Worm (Caenorhabditis elegans): ENCODE measurements around the gene rgl-1.

ce11 chrX:3178501-3178900, 41.7 kb downstream of the rgl-1 start, which contains the start of gene klp-4:
- TF ChIP-seq cog-1 (tag; optimal IDR thresholded peaks at IDR 0.05) (no peak), tab-1 (GFP tag; IDR thresholded peaks at IDR 0.05) (no peak), klf-2 (GFP tag; conservative IDR thresholded peaks at IDR 0.05) (no peak), ztf-23 (GFP tag; IDR thresholded peaks at IDR 0.05) (no peak), med-1 (GFP tag; optimal IDR thresholded peaks at IDR 0.05; ENCODE audit: insufficient read depth) (no peak), ztf-29 (GFP tag; IDR thresholded peaks at IDR 0.05) (no peak), flt-1 (GFP tag; IDR thresholded peaks at IDR 0.05) (no peak)
